Worm (Caenorhabditis elegans): ENCODE data around the gene srab-14.

The srab-14 gene

DNA sequence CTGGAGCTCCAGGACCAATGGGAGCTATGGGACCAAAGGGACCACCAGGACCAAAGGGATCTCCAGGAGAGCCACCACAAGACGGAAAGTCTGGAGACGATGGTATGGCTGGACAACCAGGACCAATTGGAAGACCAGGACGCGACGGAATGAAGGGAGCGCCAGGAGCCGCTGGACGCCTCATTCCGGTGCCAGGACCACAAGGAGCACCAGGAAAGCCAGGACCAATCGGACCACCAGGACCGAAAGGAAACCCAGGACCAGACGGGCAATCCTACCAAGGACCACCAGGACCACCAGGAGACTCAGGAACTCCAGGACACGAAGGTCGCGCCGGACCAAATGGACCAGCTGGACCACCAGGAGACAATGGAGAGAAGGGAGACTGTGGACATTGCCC lies 45.5 kb upstream of the srab-14 start:
- peak; percentile 51 for TF ChIP-seq nhr-43 (tag; optimal IDR thresholded peaks at IDR 0.05; ENCODE audit: poor library complexity, severe bottlenecking)
- no peak for TF ChIP-seq R02D3.7 (tag; optimal IDR thresholded peaks at IDR 0.05)
- TF ChIP-seq ama-1 (optimal IDR thresholded peaks at IDR 0.05) = peak; percentile 32

DNA sequence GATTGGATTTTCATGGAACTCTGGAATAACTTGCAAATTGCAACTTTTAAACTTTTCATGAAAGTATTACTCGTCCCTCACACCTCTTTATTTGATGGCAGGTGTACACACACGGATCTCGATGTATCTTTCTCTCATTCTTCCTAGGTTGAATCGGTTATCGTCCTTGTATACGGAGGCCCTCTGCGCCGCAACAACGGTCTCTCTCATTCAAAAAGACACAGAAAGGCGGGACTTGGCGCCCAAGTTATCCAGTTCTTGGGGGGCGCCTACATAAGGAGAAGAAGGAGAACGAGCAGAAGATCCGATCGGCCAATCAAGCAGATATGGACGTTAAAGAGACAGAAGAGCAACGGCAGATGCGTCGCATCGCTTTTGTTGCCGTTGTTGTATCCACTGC lies 44.5 kb upstream of the srab-14 start, which contains the start of gene rol-8:
Gene rol-8 (plus strand): TSS at position 301 of the 400 bp plus-strand sequence.
- no peak for TF ChIP-seq eor-1 (tag; optimal IDR thresholded peaks at IDR 0.05)
- no peak for TF ChIP-seq nhr-43 (tag; optimal IDR thresholded peaks at IDR 0.05; ENCODE audit: poor library complexity, severe bottlenecking)
- no peak for TF ChIP-seq ztf-11 (tag; optimal IDR thresholded peaks at IDR 0.05)

DNA sequence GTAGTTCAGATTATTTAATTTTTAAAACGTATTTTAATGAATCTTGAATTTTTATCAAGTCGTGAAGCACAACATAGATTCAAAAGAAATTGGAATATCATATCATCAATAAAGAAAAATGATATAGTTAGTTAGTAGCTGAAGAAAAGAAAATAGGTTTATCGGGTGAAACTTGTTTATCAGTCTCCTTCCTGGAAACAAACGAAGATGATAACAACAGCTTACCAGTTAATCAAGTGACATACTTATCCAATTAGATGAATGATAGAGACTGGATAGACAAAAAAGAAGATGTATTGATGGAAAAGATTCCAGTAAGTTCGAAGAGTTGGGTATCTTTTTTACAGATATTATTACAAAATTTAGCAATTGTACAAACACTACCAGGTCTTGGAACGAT lies 43.7 kb upstream of the srab-14 start:
- peak; percentile 61 for TF ChIP-seq nhr-23 (tag; optimal IDR thresholded peaks at IDR 0.05)
- TF ChIP-seq egl-27 (tag; optimal IDR thresholded peaks at IDR 0.05) = no peak

DNA sequence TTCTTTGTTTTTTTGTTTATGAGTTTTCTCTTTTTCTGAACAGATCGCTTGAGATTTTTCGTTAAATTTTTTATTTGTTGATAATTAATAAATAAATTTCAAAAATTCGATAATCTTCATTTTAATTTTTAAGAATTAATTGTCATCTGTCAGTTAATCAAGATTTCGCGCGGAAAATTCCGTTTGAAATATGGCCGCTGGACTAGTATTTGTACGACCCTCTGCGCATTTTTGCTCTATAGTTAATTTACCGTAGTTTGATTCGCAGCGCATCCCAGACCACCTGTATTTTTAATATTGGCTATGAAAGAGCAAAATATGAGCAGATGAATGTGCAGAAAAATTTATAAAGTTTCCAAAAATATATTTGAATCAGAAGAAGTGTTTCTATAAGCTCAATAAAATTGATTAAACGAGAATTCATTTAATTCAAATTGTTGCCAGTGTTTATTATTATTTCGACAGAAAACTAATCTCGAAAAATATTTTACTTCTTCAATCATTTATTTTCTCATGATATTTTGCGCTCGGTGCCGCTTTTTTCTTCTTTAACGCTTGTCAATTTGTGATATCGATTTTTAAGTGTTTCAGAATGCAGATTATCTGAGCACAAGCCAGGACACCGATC lies 38.4 kb upstream of the srab-14 start, which contains the start of gene nfi-1:
Gene nfi-1 (plus strand): TSS at position 578 of the 628 bp plus-strand sequence.
- no peak for TF ChIP-seq aly-2 (tag; optimal IDR thresholded peaks at IDR 0.05)
- no peak for TF ChIP-seq nhr-43 (tag; optimal IDR thresholded peaks at IDR 0.05; ENCODE audit: poor library complexity, severe bottlenecking)
- TF ChIP-seq ama-1 (optimal IDR thresholded peaks at IDR 0.05) = no peak
- peak; percentile 68 for TF ChIP-seq lin-15B (tag; optimal IDR thresholded peaks at IDR 0.05)
- TF ChIP-seq pha-4 (tag; optimal IDR thresholded peaks at IDR 0.05) = peak; percentile 81
- TF ChIP-seq elt-1 (tag; optimal IDR thresholded peaks at IDR 0.05) = no peak
- peak; percentile 13 for TF ChIP-seq nhr-23 (tag; optimal IDR thresholded peaks at IDR 0.05)
- TF ChIP-seq snpc-4 (tag; optimal IDR thresholded peaks at IDR 0.05) = peak; percentile 66
- no peak for TF ChIP-seq nhr-11 (tag; optimal IDR thresholded peaks at IDR 0.05)
- TF ChIP-seq nfya-1 (tag; optimal IDR thresholded peaks at IDR 0.05; ENCODE audit: insufficient read depth) = peak; percentile 79
- TF ChIP-seq lin-39 (tag; optimal IDR thresholded peaks at IDR 0.05) = peak; percentile 64
- no peak for TF ChIP-seq skn-1 (tag; optimal IDR thresholded peaks at IDR 0.05)
- TF ChIP-seq mdl-1 (tag; optimal IDR thresholded peaks at IDR 0.05) = no peak
- TF ChIP-seq nhr-25 (tag; optimal IDR thresholded peaks at IDR 0.05) = peak; percentile 22
- TF ChIP-seq eor-1 (tag; optimal IDR thresholded peaks at IDR 0.05) = no peak

DNA sequence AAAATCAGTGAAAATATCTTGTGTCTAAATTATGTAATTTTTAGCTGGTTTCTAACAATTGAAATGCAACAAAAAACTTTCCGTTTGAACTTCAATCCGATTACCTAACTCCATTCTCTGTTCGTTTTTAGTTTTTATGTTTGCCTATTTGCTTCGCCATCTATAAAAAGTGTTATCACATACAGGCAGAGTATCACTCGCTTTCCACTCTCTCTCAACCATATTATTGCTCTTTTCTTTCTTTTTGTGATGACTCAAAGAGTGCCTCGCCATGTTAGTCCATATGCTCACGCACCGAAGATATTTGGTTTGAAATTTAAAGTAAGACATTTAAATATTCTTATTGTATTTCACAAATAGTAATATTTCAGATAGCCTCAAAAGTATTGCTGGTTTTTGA lies 35.6 kb upstream of the srab-14 start, which contains the start of gene ZK1290.13:
Gene ZK1290.13 (plus strand): TSS at position 73 of the 400 bp plus-strand sequence.
- TF ChIP-seq pqm-1 (tag; optimal IDR thresholded peaks at IDR 0.05) (peak; percentile 7), nhr-237 (tag; optimal IDR thresholded peaks at IDR 0.05) (no peak), elt-2 (tag; optimal IDR thresholded peaks at IDR 0.05) (peak; percentile 56)

DNA sequence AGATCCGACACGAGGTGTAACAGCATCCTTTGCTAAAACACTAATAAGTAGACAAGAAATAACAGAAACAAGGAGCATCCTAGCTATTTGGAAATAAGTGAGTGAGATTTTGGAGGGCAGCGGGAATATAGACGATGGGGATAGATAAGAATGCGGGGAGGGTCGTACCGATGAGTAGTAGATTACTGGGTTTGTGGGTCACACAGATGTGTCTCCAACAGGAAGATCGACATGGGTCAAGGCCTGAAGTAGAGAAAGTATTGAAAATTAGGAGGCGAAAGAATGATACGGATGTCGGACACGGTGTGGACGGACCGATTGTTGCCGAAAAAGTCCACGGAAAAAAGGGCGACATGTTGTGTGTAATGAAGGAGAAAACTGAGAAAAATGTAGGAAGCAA lies 35.1 kb upstream of the srab-14 start, which contains the start of gene wrt-10:
Gene wrt-10 (minus strand): TSS at position 195 of the 400 bp plus-strand sequence.
- TF ChIP-seq elt-1 (tag; optimal IDR thresholded peaks at IDR 0.05) (peak; percentile 6), eor-1 (tag; optimal IDR thresholded peaks at IDR 0.05) (no peak), fos-1 (tag; optimal IDR thresholded peaks at IDR 0.05) (no peak), nhr-23 (tag; optimal IDR thresholded peaks at IDR 0.05) (peak; percentile 86), nhr-25 (tag; optimal IDR thresholded peaks at IDR 0.05) (peak; percentile 10), ceh-82 (tag; optimal IDR thresholded peaks at IDR 0.05) (no peak), egl-5 (tag; optimal IDR thresholded peaks at IDR 0.05) (no peak)

DNA sequence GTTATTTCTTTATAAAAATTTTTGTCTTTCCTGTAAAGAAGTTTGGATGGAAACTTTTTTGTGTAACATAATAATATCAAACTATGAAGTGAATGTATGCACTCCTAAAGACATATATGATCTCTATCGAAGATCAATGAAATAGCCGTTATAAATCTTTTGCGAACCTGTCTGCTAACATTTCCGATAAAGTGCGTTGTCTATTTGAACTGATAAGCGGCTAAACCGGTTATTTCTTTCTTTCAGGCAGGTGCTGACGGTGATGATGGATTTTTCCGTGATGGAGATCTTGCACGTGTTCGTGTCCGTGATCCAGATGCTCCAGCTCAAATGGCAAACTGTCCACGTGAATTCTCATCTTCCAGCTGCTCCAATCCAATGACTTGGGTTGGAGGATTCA lies 32.2 kb upstream of the srab-14 start:
- TF ChIP-seq fkh-2 (tag; optimal IDR thresholded peaks at IDR 0.05) (no peak), nhr-23 (tag; optimal IDR thresholded peaks at IDR 0.05) (peak; percentile 52), nhr-76 (tag; optimal IDR thresholded peaks at IDR 0.05) (no peak), elt-3 (tag; optimal IDR thresholded peaks at IDR 0.05) (peak in 1 of 3 experiments; percentile 63), nhr-43 (tag; optimal IDR thresholded peaks at IDR 0.05; ENCODE audit: poor library complexity, severe bottlenecking) (peak; percentile 59)
